Fruit fly (Drosophila melanogaster) whole organism, embryonic: ENCODE measurements around the gene Snx1.

Experiments
- Aef1 ChIP-seq: fragments of 200-800 bp; sonication (Bioruptor generic); IDR thresholded peaks from 3 replicates; pipeline ENCODE4 v1.3.6; 2022; ENCODE audit warnings: missing biosample characterization, missing genetic modification characterization
- Atf-2 ChIP-seq: fragments of 200-800 bp; sonication (Bioruptor generic); optimal IDR thresholded peaks from 2 replicates; lab custom pipeline; 2016; ENCODE audit warnings: missing biosample characterization, missing genetic modification characterization
- Awh ChIP-seq: fragments of 200-800 bp; sonication (Bioruptor generic); IDR thresholded peaks from 2 replicates; pipeline ENCODE4, ENCODE4 v1.3.6; 2022; ENCODE audit warnings: missing biosample characterization, missing genetic modification characterization
- B-H1 ChIP-seq: fragments of 200-800 bp; sonication (Bioruptor generic); IDR thresholded peaks from 3 replicates; pipeline ENCODE4 v1.3.6; 2022; ENCODE audit warnings: missing biosample characterization, missing genetic modification characterization
- CG11695 ChIP-seq: fragments of 200-800 bp; sonication (Bioruptor generic); IDR thresholded peaks from 3 replicates; pipeline ENCODE4 v1.3.6; 2022; ENCODE audit warnings: missing biosample characterization, missing genetic modification characterization
- CG12659 ChIP-seq: fragments of 200-800 bp; sonication (Bioruptor generic); optimal IDR thresholded peaks from 3 replicates; lab custom pipeline; 2017; ENCODE audit warnings: mild to moderate bottlenecking, missing biosample characterization, missing genetic modification reagents, missing genetic modification characterization
- CG13424 ChIP-seq: fragments of 200-800 bp; sonication (Bioruptor generic); optimal IDR thresholded peaks from 2 replicates; lab custom pipeline; 2019; ENCODE audit warnings: missing biosample characterization, mild to moderate bottlenecking, missing genetic modification characterization, moderate library complexity
- CG14050 ChIP-seq: fragments of 200-800 bp; sonication (Bioruptor generic); IDR thresholded peaks from 3 replicates; pipeline ENCODE4 v1.3.6; 2022; ENCODE audit warnings: missing biosample characterization, missing genetic modification characterization
- CG17186 ChIP-seq: fragments of 200-800 bp; sonication (Bioruptor generic); optimal IDR thresholded peaks from 3 replicates; lab custom pipeline; 2017; ENCODE audit warnings: missing biosample characterization, missing genetic modification reagents, missing genetic modification characterization
- CG18262 ChIP-seq: fragments of 200-800 bp; optimal IDR thresholded peaks from 3 replicates; lab custom pipeline; 2019; ENCODE audit warnings: missing biosample characterization, mild to moderate bottlenecking, missing genetic modification characterization, moderate library complexity
- CG2116 ChIP-seq: fragments of 200-800 bp; sonication (Bioruptor generic); optimal IDR thresholded peaks from 3 replicates; lab custom pipeline; 2018; ENCODE audit warnings: missing biosample characterization, mild to moderate bottlenecking, missing genetic modification characterization
- CG32532 ChIP-seq: fragments of 200-800 bp; sonication (Bioruptor generic); IDR thresholded peaks from 2 replicates; pipeline ENCODE4 v1.3.6; 2022; ENCODE audit warnings: missing biosample characterization, missing genetic modification characterization
- CG3726 ChIP-seq: fragments of 200-800 bp; sonication (Bioruptor generic); IDR thresholded peaks from 3 replicates; pipeline ENCODE4, ENCODE4 v1.3.6; 2022; ENCODE audit warnings: missing biosample characterization, missing genetic modification characterization
- CG42726 ChIP-seq: fragments of 200-800 bp; sonication (Bioruptor generic); IDR thresholded peaks from 2 replicates; pipeline ENCODE4 v1.3.6; 2022; ENCODE audit warnings: missing biosample characterization, missing genetic modification characterization; ENCODE audit not compliant: partially characterized antibody
- CG4404 ChIP-seq: fragments of 200-800 bp; sonication (Bioruptor generic); IDR thresholded peaks from 2 replicates; pipeline ENCODE4 v1.3.6; 2022; ENCODE audit warnings: missing biosample characterization, missing genetic modification characterization
- CG4854 ChIP-seq: fragments of 200-800 bp; sonication (Bioruptor generic); optimal IDR thresholded peaks from 2 replicates; lab custom pipeline; 2016; ENCODE audit warnings: missing biosample characterization, missing genetic modification characterization, inconsistent platforms
- CG6689 ChIP-seq: fragments of 200-800 bp; sonication (Bioruptor generic); IDR thresholded peaks from 2 replicates; pipeline ENCODE4 v1.3.6; 2022; ENCODE audit warnings: missing biosample characterization, missing genetic modification characterization
- CG6854 ChIP-seq: fragments of 200-800 bp; sonication (Bioruptor generic); optimal IDR thresholded peaks from 3 replicates; lab custom pipeline; 2017; ENCODE audit warnings: missing biosample characterization, mild to moderate bottlenecking, missing genetic modification characterization
- CG9437 ChIP-seq: fragments of 200-800 bp; sonication (Bioruptor generic); optimal IDR thresholded peaks from 2 replicates; lab custom pipeline; 2018; ENCODE audit warnings: missing biosample characterization, mild to moderate bottlenecking, missing genetic modification characterization
- CG9817 ChIP-seq: fragments of 200-800 bp; sonication (Bioruptor generic); optimal IDR thresholded peaks from 2 replicates; lab custom pipeline; 2018; ENCODE audit warnings: missing biosample characterization, mild to moderate bottlenecking, missing genetic modification characterization, moderate library complexity
- Camta ChIP-seq: fragments of 200-800 bp; sonication (Bioruptor generic); optimal IDR thresholded peaks from 2 replicates; lab custom pipeline; 2016; ENCODE audit warnings: missing biosample characterization, missing genetic modification characterization
- Drgx ChIP-seq: fragments of 200-800 bp; sonication (Bioruptor generic); IDR thresholded peaks from 2 replicates; pipeline ENCODE4 v1.3.6; 2022; ENCODE audit warnings: missing biosample characterization, missing genetic modification characterization
- E2f2 ChIP-seq: fragments of 200-800 bp; sonication (Bioruptor generic); IDR thresholded peaks from 2 replicates; pipeline ENCODE4 v1.3.6; 2022; ENCODE audit warnings: missing biosample characterization, missing genetic modification characterization
- H2.0 ChIP-seq: fragments of 200-800 bp; sonication (Bioruptor generic); IDR thresholded peaks from 2 replicates; pipeline ENCODE4 v1.3.6; 2022; ENCODE audit warnings: missing biosample characterization, missing genetic modification characterization
- HLH4C ChIP-seq: fragments of 200-800 bp; sonication (Bioruptor generic); IDR thresholded peaks from 3 replicates; pipeline ENCODE4 v1.3.6; 2022; ENCODE audit warnings: missing biosample characterization, missing genetic modification characterization; ENCODE audit not compliant: partially characterized antibody
- Hr78 ChIP-seq, 2 experiments: fragments of 200-800 bp in 1 of 2; fragments of >200 bp in 1 of 2; sonication (Bioruptor generic) in 1 of 2; optimal IDR thresholded peaks; 2 replicates each; lab custom pipeline; 2017 to 2019; ENCODE audit warnings: missing biosample characterization in 2 of 2, missing genetic modification characterization in 2 of 2, mild to moderate bottlenecking in 1 of 2, moderate library complexity in 1 of 2
- Oaz ChIP-seq: fragments of 200-800 bp; sonication (Bioruptor generic); IDR thresholded peaks from 2 replicates; pipeline ENCODE4 v1.3.6; 2022; ENCODE audit warnings: missing biosample characterization, missing genetic modification characterization
- Pdp1 ChIP-seq, 2 experiments: fragments of 200-800 bp; sonication (Bioruptor generic); optimal IDR thresholded peaks; 3 replicates each; lab custom pipeline; 2016; ENCODE audit warnings: missing biosample characterization in 2 of 2, missing genetic modification characterization in 2 of 2, mild to moderate bottlenecking in 1 of 2, moderate library complexity in 1 of 2
- Rfx ChIP-seq: fragments of 200-800 bp; sonication (Bioruptor generic); IDR thresholded peaks from 2 replicates; pipeline ENCODE4 v1.3.6; 2022; ENCODE audit warnings: missing biosample characterization, missing genetic modification characterization
- Scr ChIP-seq: fragments of 200-800 bp; sonication (Bioruptor generic); IDR thresholded peaks from 2 replicates; pipeline ENCODE4 v1.3.6; 2022; ENCODE audit warnings: missing biosample characterization, missing genetic modification characterization; ENCODE audit not compliant: partially characterized antibody
- Sry-β ChIP-seq: fragments of 200-800 bp; sonication (Bioruptor generic); optimal IDR thresholded peaks from 2 replicates; lab custom pipeline; 2018; ENCODE audit warnings: missing biosample characterization, mild to moderate bottlenecking, missing genetic modification characterization, moderate library complexity
- Ssrp ChIP-seq: fragments of 200-800 bp; sonication (Bioruptor generic); optimal IDR thresholded peaks from 2 replicates; lab custom pipeline; 2018; ENCODE audit warnings: missing biosample characterization, mild to moderate bottlenecking, missing genetic modification characterization, moderate library complexity
- Xrp1 ChIP-seq: fragments of 200-800 bp; sonication (Bioruptor generic); IDR thresholded peaks from 2 replicates; pipeline ENCODE4 v1.3.6; 2022; ENCODE audit warnings: missing biosample characterization, missing genetic modification characterization
- az2 ChIP-seq: fragments of 200-800 bp; sonication (Bioruptor generic); optimal IDR thresholded peaks from 3 replicates; lab custom pipeline; 2016; ENCODE audit warnings: missing biosample characterization, missing genetic modification characterization
- bab2 ChIP-seq: fragments of 200-800 bp; sonication (Bioruptor generic); optimal IDR thresholded peaks from 2 replicates; lab custom pipeline; 2016; ENCODE audit warnings: missing biosample characterization, missing genetic modification characterization
- bsh ChIP-seq, 2 experiments: fragments of 200-800 bp; sonication (Bioruptor generic); optimal IDR thresholded peaks; 2 replicates each; lab custom pipeline; 2017 to 2018; ENCODE audit warnings: mild to moderate bottlenecking in 2 of 2, missing biosample characterization in 2 of 2, missing genetic modification characterization in 2 of 2, moderate library complexity in 1 of 2
- dysf ChIP-seq: fragments of 200-800 bp; sonication (Bioruptor generic); IDR thresholded peaks from 3 replicates; pipeline ENCODE4 v1.3.6; 2022; ENCODE audit warnings: missing biosample characterization, missing genetic modification characterization
- emc ChIP-seq: fragments of 200-800 bp; sonication (Bioruptor generic); optimal IDR thresholded peaks from 2 replicates; lab custom pipeline; 2016; ENCODE audit warnings: missing biosample characterization, missing genetic modification characterization
- fru ChIP-seq: fragments of >200 bp; optimal IDR thresholded peaks from 2 replicates; lab custom pipeline; 2017
- gce ChIP-seq: fragments of 200-800 bp; sonication (Bioruptor generic); IDR thresholded peaks from 3 replicates; pipeline ENCODE4 v1.3.6; 2022; ENCODE audit warnings: missing biosample characterization, missing genetic modification characterization
- gt ChIP-seq: fragments of 200-800 bp; sonication (Bioruptor generic); IDR thresholded peaks from 2 replicates; pipeline ENCODE4 v1.3.6; 2022; ENCODE audit warnings: missing biosample characterization, missing genetic modification characterization
- hkb ChIP-seq, 2 experiments: fragments of 200-800 bp in 1 of 2; fragments of >200 bp in 1 of 2; sonication (Bioruptor generic) in 1 of 2; IDR thresholded peaks in 1 of 2; optimal IDR thresholded peaks in 1 of 2; 2 replicates each; pipeline versions ENCODE4 v1.3.6 to Lab custom; 2017 to 2022; ENCODE audit warnings: missing biosample characterization in 1 of 2, missing genetic modification characterization in 1 of 2
- insv ChIP-seq, 2 experiments: fragments of 200-800 bp; sonication (Bioruptor generic); optimal IDR thresholded peaks; 3 replicates each; lab custom pipeline; 2016 to 2018; ENCODE audit warnings: missing biosample characterization in 2 of 2, missing genetic modification characterization in 2 of 2
- mld ChIP-seq: fragments of 200-800 bp; sonication (Bioruptor generic); IDR thresholded peaks from 3 replicates; pipeline ENCODE4 v1.3.6; 2022; ENCODE audit warnings: missing biosample characterization, missing genetic modification characterization; ENCODE audit not compliant: partially characterized antibody
- org-1 ChIP-seq: fragments of 200-800 bp; sonication (Bioruptor generic); optimal IDR thresholded peaks from 2 replicates; lab custom pipeline; 2017; ENCODE audit warnings: missing biosample characterization, missing genetic modification characterization
- prd ChIP-seq, 3 experiments: fragments of >200 bp in 2 of 3; fragments of 200-800 bp in 1 of 3; sonication (Bioruptor generic) in 1 of 3; optimal IDR thresholded peaks in 2 of 3; IDR thresholded peaks in 1 of 3; 2 replicates in 2 of 3; 3 replicates in 1 of 3; pipeline versions ENCODE4 v1.3.6 to Lab custom; 2017 to 2022; ENCODE audit warnings: missing biosample characterization in 1 of 3, missing genetic modification characterization in 1 of 3
- pum ChIP-seq: fragments of 200-800 bp; sonication (Bioruptor generic); optimal IDR thresholded peaks from 2 replicates; lab custom pipeline; 2016; ENCODE audit warnings: missing biosample characterization, missing genetic modification characterization
- shn ChIP-seq: fragments of 200-800 bp; sonication (Bioruptor generic); optimal IDR thresholded peaks from 3 replicates; lab custom pipeline; 2016; ENCODE audit warnings: missing biosample characterization, missing genetic modification characterization
- trh ChIP-seq: fragments of 200-800 bp; sonication (Bioruptor generic); optimal IDR thresholded peaks from 2 replicates; lab custom pipeline; 2016; ENCODE audit warnings: missing biosample characterization, missing genetic modification characterization

Gene Snx1

dm6 chr2L:3444789-3445188 is 4.7 kb upstream of the Snx1 start (continued):
- TF ChIP-seq insv (GFP tag; optimal IDR thresholded peaks at IDR 0.05; lab: Kevin White, UChicago) (no peak), CG42726 (GFP tag; lab: Robert Waterston, UW) (no peak), trh (GFP tag; lab: Kevin White, UChicago) (peak; percentile 6), pum (GFP tag; lab: Kevin White, UChicago) (peak; percentile 5), CG4404 (GFP tag; lab: Robert Waterston, UW) (peak; percentile 7; the same call in 1 of the 2 replicates), shn (GFP tag; lab: Kevin White, UChicago) (peak; percentile 12), CG4854 (GFP tag; lab: Kevin White, UChicago) (no peak), Camta (GFP tag; lab: Kevin White, UChicago) (peak; percentile 21), Awh (GFP tag; lab: Robert Waterston, UW) (0 out of 2 replicates have a peak, but pooled peaks have one; percentile 21), E2f2 (0 out of 2 replicates have a peak, but pooled peaks have one; percentile 24), gt (GFP tag; lab: Robert Waterston, UW) (peak; percentile 12; the same call in 1 of the 2 replicates), Oaz (GFP tag; lab: Robert Waterston, UW) (0 out of 2 replicates have a peak, but pooled peaks have one; percentile 8), B-H1 (GFP tag; lab: Robert Waterston, UW) (peak; percentile 27; the same call in 1 of the 3 replicates), CG11695 (0 out of 3 replicates have a peak, but pooled peaks have one; percentile 33), mld (GFP tag; lab: Robert Waterston, UW) (no peak), CG12659 (GFP tag; lab: Kevin White, UChicago) (peak; percentile 15), gce (peak; percentile 39; the same call in 2 of the 3 replicates), Drgx (GFP tag; lab: Robert Waterston, UW) (peak; percentile 84), CG2116 (GFP tag; lab: Kevin White, UChicago) (no peak), CG32532 (GFP tag; lab: Robert Waterston, UW) (peak; percentile 38; the same call in 1 of the 2 replicates), org-1 (GFP tag; lab: Kevin White, UChicago) (peak; percentile 16), Scr (GFP tag; lab: Robert Waterston, UW) (no peak), Rfx (GFP tag; lab: Robert Waterston, UW) (peak; percentile 60), Sry-β (no peak), Aef1 (peak; percentile 38; the same call in 1 of the 3 replicates), prd (optimal IDR thresholded peaks at IDR 0.05; lab: Kevin White, UChicago) (no peak), prd (GFP tag; IDR thresholded peaks at IDR 0.05; lab: Robert Waterston, UW) (peak; percentile 77), Xrp1 (GFP tag; lab: Robert Waterston, UW) (peak; percentile 53; the same call in 1 of the 2 replicates), CG9817 (tag; lab: Kevin White, UChicago) (peak; percentile 15), CG6689 (GFP tag; lab: Robert Waterston, UW) (peak; percentile 48), Atf-2 (peak; percentile 19), bsh (GFP tag; optimal IDR thresholded peaks at IDR 0.05; lab: Kevin White, UChicago) (peak; percentile 46 to 55), CG13424 (tag; lab: Kevin White, UChicago) (peak; percentile 16), bab2 (GFP tag; lab: Kevin White, UChicago) (peak; percentile 28), hkb (optimal IDR thresholded peaks at IDR 0.05; lab: Kevin White, UChicago) (no peak), hkb (GFP tag; IDR thresholded peaks at IDR 0.05; lab: Robert Waterston, UW) (peak; percentile 63), CG3726 (GFP tag; lab: Robert Waterston, UW) (0 out of 3 replicates have a peak, but pooled peaks have one; percentile 20), CG9437 (peak; percentile 18), HLH4C (GFP tag; lab: Robert Waterston, UW) (no peak), Hr78 (GFP tag; optimal IDR thresholded peaks at IDR 0.05; lab: Kevin White, UChicago) (no peak), az2 (GFP tag; lab: Kevin White, UChicago) (peak; percentile 36), fru (lab: Kevin White, UChicago) (no peak), CG14050 (no peak; the same call in 2 of the 3 replicates), Ssrp (tag; lab: Kevin White, UChicago) (peak; percentile 26), H2.0 (GFP tag; lab: Robert Waterston, UW) (peak; percentile 40; the same call in 1 of the 2 replicates), CG6854 (GFP tag; lab: Kevin White, UChicago) (no peak), dysf (GFP tag; lab: Robert Waterston, UW) (peak; percentile 66; the same call in 2 of the 3 replicates), emc (GFP tag; lab: Kevin White, UChicago) (no peak), Pdp1 (GFP tag; optimal IDR thresholded peaks at IDR 0.05; lab: Kevin White, UChicago) (peak; percentile 25 to 30), CG17186 (GFP tag; lab: Kevin White, UChicago) (no peak), CG18262 (peak; percentile 23)
